Fruit fly (Drosophila melanogaster): ENCODE results near the gene CG13786.

DNA sequence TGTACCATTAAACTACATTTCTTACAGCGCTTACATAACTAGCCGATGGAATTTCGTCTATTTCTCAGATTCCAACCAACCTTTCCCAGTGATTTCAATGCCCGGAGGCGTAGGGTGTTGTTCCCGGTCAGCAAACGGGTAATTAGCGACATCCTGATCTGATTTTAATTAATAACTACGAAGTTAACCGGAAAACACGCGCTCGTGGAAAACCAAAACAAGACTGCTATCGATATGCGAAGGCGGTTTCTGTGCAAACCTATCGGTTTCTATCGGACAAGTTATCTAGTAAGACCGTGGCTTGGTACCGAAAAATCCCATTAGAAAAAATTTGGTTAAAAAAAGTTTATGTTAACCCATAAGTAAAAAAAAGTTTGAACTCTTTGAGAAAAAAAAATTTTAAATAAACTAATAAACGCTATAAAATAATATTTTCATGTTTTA is 29.9 kb downstream of the CG13786 start, which contains the start of gene mEFG1:
- TF ChIP-seq CG11902 (GFP tag; optimal IDR thresholded peaks at IDR 0.05), result no peak
- no peak for TF ChIP-seq CG7368 (GFP tag; optimal IDR thresholded peaks at IDR 0.05)
- no peak for TF ChIP-seq CG32006 (GFP tag; optimal IDR thresholded peaks at IDR 0.05)
- TF ChIP-seq CG16779 (tag; optimal IDR thresholded peaks at IDR 0.05), result no peak
- no peak for TF ChIP-seq CG1621 (tag; optimal IDR thresholded peaks at IDR 0.05)
- no peak for TF ChIP-seq fkh (GFP tag; optimal IDR thresholded peaks at IDR 0.05)
- no peak for TF ChIP-seq CG10631 (GFP tag; optimal IDR thresholded peaks at IDR 0.05)
- TF ChIP-seq CG6792 (GFP tag; optimal IDR thresholded peaks at IDR 0.05), result no peak
- no peak for TF ChIP-seq salr (GFP tag; optimal IDR thresholded peaks at IDR 0.05)

All from whole organism, prepupa.